Fruit fly (Drosophila melanogaster) whole organism, prepupa: ENCODE results near the gene fh.

Experiments used
- Blimp-1 ChIP-seq: fragments of 200-800 bp; sonication (Bioruptor generic); optimal IDR thresholded peaks from 3 replicates; lab custom pipeline; 2017; ENCODE audit warnings: missing biosample characterization, missing genetic modification characterization, mild to moderate bottlenecking, moderate library complexity, missing genetic modification reagents
- CG15336 ChIP-seq: fragments of 200-800 bp; sonication (Bioruptor generic); IDR thresholded peaks from 2 replicates; pipeline ENCODE4 v1.3.6; 2022; ENCODE audit warnings: missing biosample characterization, missing genetic modification characterization
- CG16779 ChIP-seq: fragments of 200-800 bp; sonication (Bioruptor generic); optimal IDR thresholded peaks from 3 replicates; lab custom pipeline; 2017; ENCODE audit warnings: missing biosample characterization, mild to moderate bottlenecking, missing genetic modification characterization
- CG32006 ChIP-seq: fragments of 200-800 bp; sonication (Bioruptor generic); optimal IDR thresholded peaks from 3 replicates; lab custom pipeline; 2017; ENCODE audit warnings: missing biosample characterization, mild to moderate bottlenecking, missing genetic modification characterization
- CG7368 ChIP-seq: fragments of 200-800 bp; sonication (Bioruptor generic); optimal IDR thresholded peaks from 3 replicates; lab custom pipeline; 2016; ENCODE audit warnings: missing biosample characterization, missing genetic modification characterization
- CG9139 ChIP-seq: fragments of 200-800 bp; sonication (Bioruptor generic); optimal IDR thresholded peaks from 3 replicates; lab custom pipeline; 2017; ENCODE audit warnings: missing biosample characterization, mild to moderate bottlenecking, missing genetic modification characterization
- Lpt ChIP-seq: fragments of 200-800 bp; sonication (Bioruptor generic); optimal IDR thresholded peaks from 3 replicates; lab custom pipeline; 2016; ENCODE audit warnings: missing biosample characterization, missing genetic modification characterization
- OdsH ChIP-seq: fragments of 200-800 bp; sonication (Bioruptor generic); optimal IDR thresholded peaks from 3 replicates; lab custom pipeline; 2016; ENCODE audit warnings: missing biosample characterization, missing genetic modification characterization
- Smox ChIP-seq: fragments of 200-800 bp; sonication (Bioruptor generic); optimal IDR thresholded peaks from 3 replicates; lab custom pipeline; 2016; ENCODE audit warnings: missing biosample characterization, missing genetic modification characterization
- Sox15 ChIP-seq: fragments of 200-800 bp; sonication (Bioruptor generic); optimal IDR thresholded peaks from 3 replicates; lab custom pipeline; 2016; ENCODE audit warnings: missing biosample characterization, missing genetic modification characterization
- dsx ChIP-seq: fragments of 200-800 bp; optimal IDR thresholded peaks from 3 replicates; lab custom pipeline; 2019; ENCODE audit warnings: missing biosample characterization, mild to moderate bottlenecking, missing genetic modification characterization, moderate library complexity; ENCODE audit not compliant: poor library complexity, severe bottlenecking
- topi ChIP-seq: fragments of 200-800 bp; sonication (Bioruptor generic); optimal IDR thresholded peaks from 3 replicates; lab custom pipeline; 2016; ENCODE audit warnings: missing biosample characterization, missing genetic modification characterization

dm6 chrX:9142224-9142802 lies 6.6 kb downstream of the fh start, which contains the start of gene CG7065:
- TF ChIP-seq topi (GFP tag; lab: Kevin White, UChicago) (peak; percentile 2), CG16779 (tag; lab: Kevin White, UChicago) (no peak), dsx (GFP tag; lab: Kevin White, UChicago) (no peak), Blimp-1 (GFP tag; lab: Kevin White, UChicago) (no peak), CG7368 (GFP tag; lab: Kevin White, UChicago) (no peak), OdsH (GFP tag; lab: Kevin White, UChicago) (no peak), Smox (GFP tag; lab: Kevin White, UChicago) (no peak), CG32006 (GFP tag; lab: Kevin White, UChicago) (no peak), CG9139 (GFP tag; lab: Kevin White, UChicago) (no peak), CG15336 (GFP tag; lab: Robert Waterston, UW) (no peak), Lpt (GFP tag; lab: Kevin White, UChicago) (no peak), Sox15 (no peak)
